Fruit fly (Drosophila melanogaster): ENCODE data around the gene Ddx56.
A peak's percentile ranks its signal among the peaks of the same experiment; 100 is the strongest.

The Ddx56 gene

dm6 chrX:21339476-21339931, 48.2 kb downstream of the Ddx56 start, which contains the start of the genes tty and fliI (continued):
- peak; percentile 53 for TF ChIP-seq CG13296 (GFP tag; optimal IDR thresholded peaks at IDR 0.05)
- TF ChIP-seq TFAM (GFP tag; optimal IDR thresholded peaks at IDR 0.05), result no peak
- peak; percentile 79 for TF ChIP-seq CG13624 (GFP tag; optimal IDR thresholded peaks at IDR 0.05)
- TF ChIP-seq Xrp1 (GFP tag; IDR thresholded peaks at IDR 0.05), result peak; percentile 87
- TF ChIP-seq CG17912 (GFP tag; optimal IDR thresholded peaks at IDR 0.05), result peak; percentile 41
- peak; percentile 20 for TF ChIP-seq run (tag; optimal IDR thresholded peaks at IDR 0.05)
- TF ChIP-seq CG12769 (tag; optimal IDR thresholded peaks at IDR 0.05), result peak; percentile 86
- TF ChIP-seq CG10274 (GFP tag; optimal IDR thresholded peaks at IDR 0.05), result peak; percentile 26
- TF ChIP-seq CG10209 (GFP tag; optimal IDR thresholded peaks at IDR 0.05), result peak; percentile 82
- peak; percentile 98 for TF ChIP-seq CG11696 (GFP tag; IDR thresholded peaks at IDR 0.05)
- peak; percentile 65 for TF ChIP-seq Ssrp (tag; optimal IDR thresholded peaks at IDR 0.05)
- peak; percentile 92 for TF ChIP-seq CG2120 (GFP tag; optimal IDR thresholded peaks at IDR 0.05)
- peak; percentile 52; the same call in 1 of the 3 replicates for TF ChIP-seq sr (GFP tag; IDR thresholded peaks at IDR 0.05)
- TF ChIP-seq crc (GFP tag; optimal IDR thresholded peaks at IDR 0.05), result peak; percentile 78
- peak; percentile 89 for TF ChIP-seq pzg (GFP tag; optimal IDR thresholded peaks at IDR 0.05)
- TF ChIP-seq ssp (GFP tag; IDR thresholded peaks at IDR 0.05), result peak; percentile 74
- peak; percentile 84; the same call in 2 of the 3 replicates for TF ChIP-seq CG3726 (GFP tag; IDR thresholded peaks at IDR 0.05)
- no peak for TF ChIP-seq pan (optimal IDR thresholded peaks at IDR 0.05)
- TF ChIP-seq pan (GFP tag; optimal IDR thresholded peaks at IDR 0.05 in 1 of 2, IDR thresholded peaks at IDR 0.05 in 1 of 2), result peak in 1 of 2 experiments; percentile 90
- TF ChIP-seq corto (GFP tag; optimal IDR thresholded peaks at IDR 0.05), result no peak
- no peak for TF ChIP-seq Asciz (GFP tag; optimal IDR thresholded peaks at IDR 0.05)
- peak; percentile 84 for TF ChIP-seq CG2889 (GFP tag; IDR thresholded peaks at IDR 0.05)
- peak; percentile 88 for TF ChIP-seq Lhr (GFP tag; optimal IDR thresholded peaks at IDR 0.05)
- peak in 1 of 3 experiments; percentile 41 for TF ChIP-seq lola (GFP tag; optimal IDR thresholded peaks at IDR 0.05)
- TF ChIP-seq sug (tag; optimal IDR thresholded peaks at IDR 0.05), result peak; percentile 55
- TF ChIP-seq CG7556 (GFP tag; optimal IDR thresholded peaks at IDR 0.05), result peak; percentile 40
- peak; percentile 75 for TF ChIP-seq dm (GFP tag; optimal IDR thresholded peaks at IDR 0.05)
- peak; percentile 86 for TF ChIP-seq HLH54F (GFP tag; optimal IDR thresholded peaks at IDR 0.05)
- no peak for TF ChIP-seq Dfd (GFP tag; optimal IDR thresholded peaks at IDR 0.05)
- peak; percentile 78; the same call in 2 of the 3 replicates for TF ChIP-seq jigr1 (GFP tag; IDR thresholded peaks at IDR 0.05)
- TF ChIP-seq sima (GFP tag; optimal IDR thresholded peaks at IDR 0.05), result peak; percentile 21
- peak; percentile 91 for TF ChIP-seq H2.0 (GFP tag; IDR thresholded peaks at IDR 0.05)
- peak; percentile 85 for TF ChIP-seq ind (GFP tag; optimal IDR thresholded peaks at IDR 0.05)
- no peak for TF ChIP-seq Scr (GFP tag; IDR thresholded peaks at IDR 0.05; ENCODE audit: partially characterized antibody)
- TF ChIP-seq CG31224 (GFP tag; IDR thresholded peaks at IDR 0.05), result peak; percentile 86
- peak; percentile 83 for TF ChIP-seq gem (tag; optimal IDR thresholded peaks at IDR 0.05)
- TF ChIP-seq org-1 (GFP tag; optimal IDR thresholded peaks at IDR 0.05), result peak; percentile 54
- peak; percentile 85 to 89 for TF ChIP-seq Pdp1 (GFP tag; optimal IDR thresholded peaks at IDR 0.05)
- no peak for TF ChIP-seq CG2129 (GFP tag; IDR thresholded peaks at IDR 0.05; ENCODE audit: partially characterized antibody)
- TF ChIP-seq crp (GFP tag; optimal IDR thresholded peaks at IDR 0.05), result peak in 1 of 2 experiments; percentile 56
- no peak for TF ChIP-seq CG15479 (GFP tag; optimal IDR thresholded peaks at IDR 0.05)
- peak; percentile 67 for TF ChIP-seq NC2α (GFP tag; optimal IDR thresholded peaks at IDR 0.05)
- TF ChIP-seq luna (GFP tag; optimal IDR thresholded peaks at IDR 0.05), result peak; percentile 48
- peak; percentile 82 for TF ChIP-seq CG16815 (GFP tag; optimal IDR thresholded peaks at IDR 0.05)
- TF ChIP-seq CG6254 (GFP tag; optimal IDR thresholded peaks at IDR 0.05), result peak; percentile 36
- TF ChIP-seq dati (GFP tag; IDR thresholded peaks at IDR 0.05), result peak; percentile 73
- peak; percentile 72 for TF ChIP-seq CG12104 (GFP tag; optimal IDR thresholded peaks at IDR 0.05)
- TF ChIP-seq Antp (GFP tag; optimal IDR thresholded peaks at IDR 0.05), result peak; percentile 88
- TF ChIP-seq Dp (GFP tag; optimal IDR thresholded peaks at IDR 0.05), result peak; percentile 64
- TF ChIP-seq NFAT (GFP tag; IDR thresholded peaks at IDR 0.05), result peak; percentile 90
